Worm (Caenorhabditis elegans): ENCODE data around the gene uaf-2.

uaf-2 gene

DNA sequence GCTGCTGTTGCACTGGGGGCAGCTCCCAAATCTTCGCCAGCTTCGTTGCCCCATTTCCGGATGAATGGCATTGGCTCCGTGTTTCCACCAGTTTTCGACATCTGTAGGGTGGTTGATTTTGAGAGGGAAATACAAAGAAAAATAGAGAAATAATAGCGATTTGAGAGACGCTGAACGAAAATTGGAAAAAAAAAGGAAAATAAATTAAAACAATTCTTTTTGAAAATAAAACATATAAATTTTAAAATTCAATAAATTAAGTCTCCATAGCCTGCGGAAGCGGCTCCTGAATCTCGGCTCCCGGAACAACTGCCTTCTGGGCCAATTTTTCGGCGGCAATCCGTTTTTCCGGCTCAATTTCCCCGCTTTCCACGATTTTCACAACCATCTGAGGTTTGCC, 7.7 kb downstream of the uaf-2 start, which contains the start of gene sfa-1:
Gene sfa-1, minus strand, starts transcription at position 101 of the 400 bp plus-strand sequence.
- no peak for TF ChIP-seq zip-4 (GFP tag; optimal IDR thresholded peaks at IDR 0.05)
- no peak for TF ChIP-seq unc-98 (GFP tag; IDR thresholded peaks at IDR 0.05)
- TF ChIP-seq efl-1 (optimal IDR thresholded peaks at IDR 0.05), result no peak
- TF ChIP-seq efl-1 (GFP tag; optimal IDR thresholded peaks at IDR 0.05 in 1 of 2), result peak in 1 of 2 experiments; percentile 78
- TF ChIP-seq vab-15 (tag; optimal IDR thresholded peaks at IDR 0.05), result no peak
- TF ChIP-seq tbx-2 (tag; optimal IDR thresholded peaks at IDR 0.05), result no peak
- TF ChIP-seq Y116A8C.19 (tag; optimal IDR thresholded peaks at IDR 0.05; ENCODE audit: borderline replicate concordance), result no peak
- TF ChIP-seq nhr-12 (tag; optimal IDR thresholded peaks at IDR 0.05), result no peak

DNA sequence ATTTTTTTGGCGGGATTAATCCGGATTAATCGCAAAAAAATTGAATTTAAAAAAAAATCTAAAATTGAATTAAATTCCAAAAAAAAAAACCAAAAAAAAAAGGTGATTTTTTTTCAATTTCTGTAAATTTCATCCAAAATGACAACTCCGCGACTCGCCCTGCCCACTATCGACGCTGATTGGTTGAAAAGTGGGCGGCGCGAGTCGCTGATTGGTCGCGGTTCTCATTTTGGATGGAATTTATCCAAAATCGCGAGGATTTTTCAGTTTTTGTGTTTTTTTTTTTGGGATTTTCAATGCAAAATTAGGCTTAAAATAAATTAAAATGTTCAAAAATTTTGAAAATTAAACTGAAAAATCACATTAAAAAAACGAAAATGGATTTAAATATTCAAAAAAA, 9.1 kb downstream of the uaf-2 start:
- no peak for TF ChIP-seq alr-1 (tag; optimal IDR thresholded peaks at IDR 0.05; ENCODE audit: borderline replicate concordance)

- TF ChIP-seq lin-14 (GFP tag; optimal IDR thresholded peaks at IDR 0.05) (no peak), dpl-1 (GFP tag; optimal IDR thresholded peaks at IDR 0.05) (peak in 1 of 3 experiments; percentile 11), efl-1 (optimal IDR thresholded peaks at IDR 0.05) (no peak), efl-1 (GFP tag; optimal IDR thresholded peaks at IDR 0.05 in 1 of 2) (peak; percentile 30 to 45)
Measured at ce11 chrIV:17108805-17109204, 9.8 kb downstream of the uaf-2 start.

DNA sequence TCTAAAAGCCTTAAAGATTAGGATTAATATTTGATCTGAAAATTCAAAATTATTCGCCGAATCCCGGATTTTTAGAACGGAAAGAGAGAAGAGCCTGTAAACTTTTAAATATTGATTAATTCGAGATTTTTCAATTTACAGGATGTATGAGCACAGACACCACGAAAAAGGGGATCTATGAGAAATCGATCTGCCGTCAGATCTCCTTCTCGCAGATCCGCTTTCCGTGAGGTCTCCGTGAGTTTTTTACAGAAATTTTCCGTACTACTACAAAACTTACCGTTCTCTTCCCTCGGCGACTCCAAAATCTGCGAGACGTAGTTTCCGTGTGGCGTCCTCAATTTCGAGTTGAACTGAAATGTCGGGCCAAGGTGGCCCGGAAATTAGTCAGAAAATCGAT, 10.4 kb downstream of the uaf-2 start:
- 0 out of 2 replicates have a peak, but pooled peaks have one; percentile 29 for TF ChIP-seq unc-98 (GFP tag; IDR thresholded peaks at IDR 0.05)
- no peak for TF ChIP-seq xbp-1 (tag; optimal IDR thresholded peaks at IDR 0.05)

- TF ChIP-seq nhr-76 (tag; optimal IDR thresholded peaks at IDR 0.05), result no peak
- TF ChIP-seq zip-4 (GFP tag; optimal IDR thresholded peaks at IDR 0.05), result no peak
- no peak for TF ChIP-seq ces-1 (GFP tag; optimal IDR thresholded peaks at IDR 0.05)
- no peak for TF ChIP-seq hpl-2 (GFP tag; optimal IDR thresholded peaks at IDR 0.05)
- no peak for TF ChIP-seq nhr-84 (tag; optimal IDR thresholded peaks at IDR 0.05)
- no peak for TF ChIP-seq nhr-12 (tag; optimal IDR thresholded peaks at IDR 0.05)
- TF ChIP-seq lin-39 (tag; optimal IDR thresholded peaks at IDR 0.05), result no peak
- no peak for TF ChIP-seq jun-1 (tag; optimal IDR thresholded peaks at IDR 0.05)
- TF ChIP-seq elt-2 (tag; optimal IDR thresholded peaks at IDR 0.05), result no peak
- TF ChIP-seq nhr-85 (tag), result no peak
- no peak for TF ChIP-seq fkh-10 (GFP tag; optimal IDR thresholded peaks at IDR 0.05)
- TF ChIP-seq elt-3 (tag; optimal IDR thresholded peaks at IDR 0.05), result no peak
- TF ChIP-seq xbp-1 (tag; optimal IDR thresholded peaks at IDR 0.05), result no peak
- no peak for TF ChIP-seq mab-9 (GFP tag; IDR thresholded peaks at IDR 0.05)
- no peak for TF ChIP-seq pag-3 (tag; optimal IDR thresholded peaks at IDR 0.05; ENCODE audit: borderline replicate concordance, insufficient read depth)
Measured at ce11 chrIV:17105578-17105977, 13.0 kb downstream of the uaf-2 start.

DNA sequence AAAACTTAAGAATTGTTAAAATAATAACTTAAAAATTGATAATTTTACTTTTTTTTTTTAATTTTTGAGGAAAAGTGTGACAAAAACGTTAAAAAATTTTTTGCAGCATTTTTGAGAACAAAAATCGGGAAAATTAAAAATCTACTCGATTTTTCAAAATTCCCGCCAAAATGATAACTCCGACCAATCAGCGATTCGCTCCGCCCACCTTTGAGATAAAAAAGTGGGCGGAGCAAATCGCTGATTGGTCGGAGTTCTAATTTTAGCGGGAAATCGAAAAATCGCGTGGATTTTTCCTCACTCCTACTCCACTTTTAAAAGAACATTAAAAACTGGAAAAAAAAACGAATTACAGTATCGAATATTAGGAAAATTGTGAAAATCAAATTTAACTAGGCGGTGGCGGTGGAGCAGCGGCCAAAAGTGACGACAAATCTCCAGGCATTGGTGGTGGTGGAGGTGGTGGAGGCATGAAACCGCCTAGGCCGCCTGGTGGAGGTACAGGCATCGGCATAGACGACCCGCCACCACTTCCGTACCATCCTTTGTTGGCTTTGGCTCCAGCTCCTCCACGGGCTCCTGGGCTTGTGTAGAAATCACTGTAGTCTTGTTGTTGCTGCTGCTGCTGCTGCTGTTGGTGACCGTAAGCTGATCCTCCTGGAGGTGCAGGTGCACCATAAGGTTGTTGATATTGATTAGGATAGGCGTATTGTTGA, 14.3 kb downstream of the uaf-2 start:
- peak in 2 of 3 experiments; percentile 20 to 38 for TF ChIP-seq dpl-1 (GFP tag; optimal IDR thresholded peaks at IDR 0.05)
- TF ChIP-seq hlh-17 (GFP tag; optimal IDR thresholded peaks at IDR 0.05; ENCODE audit: borderline replicate concordance), result no peak
- peak; percentile 17 to 22 for TF ChIP-seq efl-1 (optimal IDR thresholded peaks at IDR 0.05)
- TF ChIP-seq efl-1 (GFP tag; optimal IDR thresholded peaks at IDR 0.05 in 1 of 2), result peak in 1 of 2 experiments; percentile 72
- no peak for TF ChIP-seq swsn-7 (tag; optimal IDR thresholded peaks at IDR 0.05)

DNA sequence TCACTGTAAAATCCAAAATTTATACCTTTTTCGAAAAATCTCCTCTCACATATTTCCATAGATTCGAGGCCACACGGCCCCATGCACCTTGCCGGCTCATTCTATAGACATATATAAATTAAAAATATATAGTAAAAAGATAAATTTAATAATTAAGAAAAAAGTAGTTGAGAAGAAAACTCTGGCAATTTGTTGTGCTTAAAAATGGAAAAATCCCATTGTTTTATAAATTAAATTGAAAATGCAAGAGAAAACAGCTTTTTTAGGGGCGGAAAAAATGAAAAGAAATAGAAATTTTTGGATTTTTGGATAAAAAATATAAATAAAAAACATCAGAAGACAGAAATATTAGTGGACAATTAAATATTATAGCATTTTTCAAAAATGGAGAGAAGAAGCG, 15.0 kb downstream of the uaf-2 start, which contains the start of gene Y116A8C.30:
Gene Y116A8C.30, minus strand, starts transcription at position 101 of the 400 bp plus-strand sequence.
- TF ChIP-seq mef-2 (tag; optimal IDR thresholded peaks at IDR 0.05) (no peak), nhr-71 (tag; optimal IDR thresholded peaks at IDR 0.05) (no peak), jun-1 (tag; optimal IDR thresholded peaks at IDR 0.05) (no peak), nhr-85 (tag) (peak; percentile 30)

All from whole organism, L1 larva.